Worm (Caenorhabditis elegans) whole organism, late embryonic: Measurements from ENCODE around the gene ZK1307.2.

ENCODE experiments used
- T23F11.4 ChIP-seq: fragments of 200-800 bp; sonication (Bioruptor generic); optimal IDR thresholded peaks from 2 replicates; lab custom pipeline; 2018; ENCODE audit warnings: mild to moderate bottlenecking, missing genetic modification characterization, missing compliant biosample characterization
- Y22D7AL.16 ChIP-seq: sonication (generic microtip); optimal IDR thresholded peaks from 2 replicates; lab custom pipeline; 2016; ENCODE audit warnings: missing genetic modification characterization, missing compliant biosample characterization
- ama-1 ChIP-seq: fragments of 150-350 bp; optimal IDR thresholded peaks from 2 replicates; lab custom pipeline; 2014
- ceh-22 ChIP-seq: sonication (generic microtip); optimal IDR thresholded peaks from 2 replicates; lab custom pipeline; 2017; ENCODE audit warnings: missing biosample characterization, missing genetic modification characterization
- ceh-31 ChIP-seq: sonication (generic microtip); optimal IDR thresholded peaks from 2 replicates; lab custom pipeline; 2016; ENCODE audit warnings: missing genetic modification characterization, missing compliant biosample characterization
- ceh-45 ChIP-seq: fragments of 200-800 bp; sonication (Bioruptor generic); IDR thresholded peaks from 2 replicates; pipeline ENCODE4 v1.3.6; 2022; ENCODE audit warnings: missing genetic modification reagents, missing genetic modification characterization, missing compliant biosample characterization
- dmd-4 ChIP-seq: sonication (generic microtip); optimal IDR thresholded peaks from 2 replicates; lab custom pipeline; 2016; ENCODE audit warnings: borderline replicate concordance, missing genetic modification characterization, missing compliant biosample characterization
- elt-2 ChIP-seq: sonication (generic microtip); optimal IDR thresholded peaks from 2 replicates; lab custom pipeline; 2016; ENCODE audit warnings: missing genetic modification reagents, missing genetic modification characterization, missing compliant biosample characterization
- elt-4 ChIP-seq: sonication (generic microtip); optimal IDR thresholded peaks from 2 replicates; lab custom pipeline; 2016; ENCODE audit warnings: missing genetic modification characterization, missing compliant biosample characterization
- eyg-1 ChIP-seq: sonication (generic microtip); optimal IDR thresholded peaks from 2 replicates; lab custom pipeline; 2016; ENCODE audit warnings: missing genotype, missing genetic modification characterization, missing compliant biosample characterization
- fax-1 ChIP-seq: sonication (generic microtip); optimal IDR thresholded peaks from 2 replicates; lab custom pipeline; 2016; ENCODE audit warnings: missing genotype, missing genetic modification characterization, missing compliant biosample characterization
- fkh-10 ChIP-seq: fragments of 150-350 bp; optimal IDR thresholded peaks from 2 replicates; lab custom pipeline; 2014; ENCODE audit warnings: missing biosample characterization, missing genetic modification reagents, missing genetic modification characterization
- gmeb-2 ChIP-seq: sonication (generic microtip); optimal IDR thresholded peaks from 2 replicates; lab custom pipeline; 2016; ENCODE audit warnings: missing genetic modification characterization, inconsistent platforms, missing compliant biosample characterization
- hlh-6 ChIP-seq: sonication (generic microtip); optimal IDR thresholded peaks from 2 replicates; lab custom pipeline; 2016; ENCODE audit warnings: missing genotype, missing genetic modification characterization, missing compliant biosample characterization
- hlh-8 ChIP-seq: sonication (generic microtip); optimal IDR thresholded peaks from 2 replicates; lab custom pipeline; 2016; ENCODE audit warnings: missing genotype, missing genetic modification characterization, missing compliant biosample characterization
- lim-6 ChIP-seq: sonication (generic microtip); optimal IDR thresholded peaks from 2 replicates; lab custom pipeline; 2016; ENCODE audit warnings: missing genetic modification characterization, missing compliant biosample characterization
- lin-11 ChIP-seq: fragments of 200-800 bp; sonication (Bioruptor generic); optimal IDR thresholded peaks from 2 replicates; lab custom pipeline; 2018; ENCODE audit warnings: mild to moderate bottlenecking, missing genetic modification characterization, missing compliant biosample characterization
- madf-2 ChIP-seq: sonication (generic microtip); optimal IDR thresholded peaks from 2 replicates; lab custom pipeline; 2017; ENCODE audit warnings: missing genetic modification characterization, missing compliant biosample characterization
- mec-3 ChIP-seq: sonication (generic microtip); optimal IDR thresholded peaks from 2 replicates; lab custom pipeline; 2016; ENCODE audit warnings: borderline replicate concordance, missing genetic modification characterization, missing compliant biosample characterization
- nfya-1 ChIP-seq: sonication (generic microtip); optimal IDR thresholded peaks from 2 replicates; lab custom pipeline; 2017; ENCODE audit warnings: missing genetic modification characterization, mild to moderate bottlenecking, missing compliant biosample characterization, antibody characterized with exemption, moderate library complexity
- odd-2 ChIP-seq: sonication (generic microtip); optimal IDR thresholded peaks from 2 replicates; lab custom pipeline; 2017; ENCODE audit warnings: antibody characterized with exemption, mild to moderate bottlenecking, missing genetic modification characterization, missing compliant biosample characterization
- pax-1 ChIP-seq: fragments of 150-350 bp; optimal IDR thresholded peaks from 2 replicates; lab custom pipeline; 2014; ENCODE audit warnings: missing biosample characterization, missing genetic modification characterization
- pha-4 ChIP-seq: fragments of 150-350 bp; optimal IDR thresholded peaks from 2 replicates; lab custom pipeline; 2018; ENCODE audit warnings: missing biosample characterization, missing genetic modification reagents, missing genetic modification characterization
- rnt-1 ChIP-seq: sonication (generic microtip); optimal IDR thresholded peaks from 2 replicates; lab custom pipeline; 2016; ENCODE audit warnings: missing genetic modification characterization, missing compliant biosample characterization
- unc-3 ChIP-seq, 2 experiments: fragments of 200-800 bp in 1 of 2; sonication (Bioruptor generic) in 1 of 2; sonication (generic microtip) in 1 of 2; conservative IDR thresholded peaks in 1 of 2; optimal IDR thresholded peaks in 1 of 2; 2 replicates each; pipeline versions ENCODE4 v1.3.6 to Lab custom; 2016 to 2022; ENCODE audit warnings: missing compliant biosample characterization in 2 of 2, missing genetic modification characterization in 2 of 2, missing genetic modification reagents in 1 of 2
- unc-55 ChIP-seq: sonication (generic microtip); optimal IDR thresholded peaks from 2 replicates; lab custom pipeline; 2017; ENCODE audit warnings: missing biosample characterization, missing genetic modification reagents, missing genetic modification characterization

The ZK1307.2 gene

DNA sequence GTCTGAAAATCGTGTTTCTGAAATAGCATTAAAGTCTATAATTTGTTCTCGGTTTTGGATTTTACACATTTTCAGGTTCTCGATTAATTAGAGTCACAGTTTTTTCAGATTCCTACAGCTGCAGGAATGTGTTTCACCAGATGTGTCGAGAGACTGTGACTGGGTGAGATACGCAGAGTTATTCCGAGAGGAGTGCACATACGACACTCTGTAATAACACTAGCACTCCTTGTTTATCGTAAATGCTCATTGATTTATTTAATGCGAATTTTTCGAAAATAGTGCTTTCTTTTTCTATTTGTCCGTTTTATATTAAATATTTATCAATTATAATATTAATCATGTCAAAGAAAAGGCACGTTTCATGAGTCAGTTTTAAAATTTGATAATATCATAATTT, 13.6 kb upstream of the ZK1307.2 start, which contains the start of gene ZK1320.11:
TSS of gene ZK1320.11 (plus strand) at position 243 of the 400 bp plus-strand sequence.
- TF ChIP-seq hlh-8 (tag; lab: Kevin White, UChicago) (peak; percentile 43), hlh-6 (tag; lab: Kevin White, UChicago) (no peak), unc-55 (GFP tag; lab: Kevin White, UChicago) (no peak), T23F11.4 (GFP tag; lab: Kevin White, UChicago) (no peak)

DNA sequence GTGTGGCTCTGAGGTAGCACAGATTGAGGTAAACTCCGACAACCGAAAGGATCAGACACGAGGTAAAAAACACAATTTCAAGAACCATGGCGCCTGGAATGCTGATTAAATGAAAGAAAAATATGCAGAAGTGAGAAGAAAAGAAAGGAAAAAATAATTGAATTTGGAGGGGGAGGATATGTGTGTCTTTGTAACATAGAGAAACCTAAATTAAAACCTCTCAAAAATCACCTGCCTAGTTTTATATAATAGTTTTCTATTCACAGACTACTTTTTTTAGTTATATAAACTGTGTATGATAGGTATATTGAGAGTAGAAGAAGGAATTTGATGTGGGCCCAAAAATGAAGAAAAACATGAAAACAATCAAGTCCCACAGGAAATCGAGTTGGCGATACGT, 11.8 kb upstream of the ZK1307.2 start, which contains the start of gene ZK1320.5:
TSS of gene ZK1320.5 (minus strand) at position 101 of the 400 bp plus-strand sequence.
- no peak for TF ChIP-seq Y22D7AL.16 (tag; lab: Kevin White, UChicago)
- no peak for TF ChIP-seq ama-1 (lab: Kevin White, UChicago)
- no peak for TF ChIP-seq lim-6 (tag; lab: Kevin White, UChicago)
- TF ChIP-seq lin-11 (tag; lab: Kevin White, UChicago): no peak
- no peak for TF ChIP-seq mec-3 (tag; lab: Kevin White, UChicago)
- no peak for TF ChIP-seq unc-3 (GFP tag; conservative IDR thresholded peaks at IDR 0.05; lab: Robert Waterston, UW)
- no peak for TF ChIP-seq unc-3 (tag; optimal IDR thresholded peaks at IDR 0.05; lab: Kevin White, UChicago)
- TF ChIP-seq ceh-31 (tag; lab: Kevin White, UChicago): no peak
- TF ChIP-seq elt-4 (tag; lab: Kevin White, UChicago): no peak

DNA sequence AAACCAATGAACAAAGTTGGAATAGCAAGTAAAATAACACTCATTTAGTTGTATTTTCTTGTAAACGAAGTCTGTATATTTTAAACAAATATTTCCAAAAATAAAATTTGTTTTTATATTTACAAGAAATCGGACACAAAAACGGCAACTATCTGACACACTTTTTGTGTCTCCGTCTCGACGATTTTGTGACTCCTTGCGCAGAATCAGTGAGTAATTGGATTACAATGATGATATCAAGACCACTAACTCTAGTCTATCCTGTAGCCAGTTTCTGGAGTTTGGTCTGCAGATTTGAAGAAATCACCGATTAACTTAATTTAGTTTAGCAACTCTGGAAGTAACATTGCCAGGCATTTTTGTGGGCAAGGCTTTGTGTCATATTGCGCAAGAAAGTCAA, 9.0 kb upstream of the ZK1307.2 start, which contains the start of gene cyp-13A10:
TSS of gene cyp-13A10 (minus strand) at position 88 of the 400 bp plus-strand sequence.
- TF ChIP-seq odd-2 (tag; lab: Kevin White, UChicago) (no peak), pax-1 (tag; lab: Kevin White, UChicago) (no peak)
- TF ChIP-seq, all 69 proteins: peak for 0

DNA sequence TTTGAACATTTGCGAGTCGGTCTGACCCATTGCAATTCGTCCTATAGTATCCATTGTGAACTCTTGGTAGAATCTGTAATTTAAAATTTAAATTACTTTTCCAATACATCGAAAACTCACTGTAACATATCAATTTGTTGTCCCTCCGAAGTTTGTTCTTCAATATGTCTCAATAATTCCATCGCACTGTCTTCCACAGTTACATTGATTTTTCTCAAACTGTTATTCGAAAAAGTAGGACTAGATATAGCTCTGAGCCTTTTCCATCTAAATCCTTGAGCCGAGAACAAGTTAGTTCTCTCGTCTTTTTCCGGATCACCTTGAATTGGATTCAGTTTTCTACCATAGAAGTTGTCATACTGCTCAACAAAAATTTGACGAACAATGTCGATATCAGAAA, 8.4 kb upstream of the ZK1307.2 start:
- no peak for TF ChIP-seq eyg-1 (tag; lab: Kevin White, UChicago)
- TF ChIP-seq pha-4 (tag; lab: Kevin White, UChicago): no peak
- no peak for TF ChIP-seq odd-2 (tag; lab: Kevin White, UChicago)
- no peak for TF ChIP-seq lin-11 (tag; lab: Kevin White, UChicago)
- TF ChIP-seq ceh-22 (tag; lab: Kevin White, UChicago): no peak
- no peak for TF ChIP-seq fkh-10

DNA sequence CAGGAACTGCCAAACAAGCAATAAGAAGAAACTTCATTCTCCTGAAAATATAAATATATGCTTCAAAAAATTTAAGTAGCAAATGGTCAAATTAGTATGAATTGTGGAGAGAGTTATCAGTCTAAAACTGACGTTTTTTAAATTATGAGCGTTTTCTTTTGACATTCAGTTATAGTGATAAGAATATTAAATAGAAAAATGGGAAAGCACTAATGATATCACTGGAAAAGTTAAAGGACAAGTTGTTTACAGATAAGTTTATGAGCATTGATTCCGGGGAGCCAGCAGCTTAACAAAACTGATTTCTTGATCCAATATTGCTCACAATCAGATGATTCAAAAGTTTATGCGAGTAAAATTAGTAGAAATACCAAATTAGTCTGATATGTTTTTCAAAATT, 6.6 kb upstream of the ZK1307.2 start, which contains the start of gene ZK1320.3:
TSS of gene ZK1320.3 (minus strand) at position 41 of the 400 bp plus-strand sequence.
- TF ChIP-seq dmd-4 (no peak), Y22D7AL.16 (tag; lab: Kevin White, UChicago) (no peak), gmeb-2 (tag; lab: Kevin White, UChicago) (no peak)

DNA sequence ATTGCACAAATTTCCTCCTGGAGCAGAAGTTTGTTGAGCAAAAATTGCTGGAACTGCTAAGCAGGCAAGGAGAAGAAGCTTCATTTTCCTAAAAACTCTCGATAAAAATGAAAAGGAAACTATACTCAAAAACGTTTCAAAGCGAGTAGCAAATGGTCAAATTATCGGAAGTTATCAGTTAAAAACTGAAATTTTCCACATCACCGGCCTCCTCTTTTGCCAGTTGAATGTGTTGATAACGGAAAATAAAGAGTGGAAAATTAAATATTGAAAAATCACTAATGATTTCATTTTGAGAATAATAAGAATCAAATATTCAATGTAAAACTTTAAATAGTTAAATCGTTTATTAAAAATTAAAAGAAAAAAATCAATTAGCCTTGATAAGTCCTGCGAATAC, 5.2 kb upstream of the ZK1307.2 start, which contains the start of gene ZK1320.2:
TSS of gene ZK1320.2 (minus strand) at position 88 of the 400 bp plus-strand sequence.
- TF ChIP-seq rnt-1 (tag; lab: Kevin White, UChicago): no peak
- no peak for TF ChIP-seq eyg-1 (tag; lab: Kevin White, UChicago)
- TF ChIP-seq nfya-1 (tag; lab: Kevin White, UChicago): no peak
- TF ChIP-seq fkh-10: no peak
- no peak for TF ChIP-seq madf-2 (tag; lab: Kevin White, UChicago)

DNA sequence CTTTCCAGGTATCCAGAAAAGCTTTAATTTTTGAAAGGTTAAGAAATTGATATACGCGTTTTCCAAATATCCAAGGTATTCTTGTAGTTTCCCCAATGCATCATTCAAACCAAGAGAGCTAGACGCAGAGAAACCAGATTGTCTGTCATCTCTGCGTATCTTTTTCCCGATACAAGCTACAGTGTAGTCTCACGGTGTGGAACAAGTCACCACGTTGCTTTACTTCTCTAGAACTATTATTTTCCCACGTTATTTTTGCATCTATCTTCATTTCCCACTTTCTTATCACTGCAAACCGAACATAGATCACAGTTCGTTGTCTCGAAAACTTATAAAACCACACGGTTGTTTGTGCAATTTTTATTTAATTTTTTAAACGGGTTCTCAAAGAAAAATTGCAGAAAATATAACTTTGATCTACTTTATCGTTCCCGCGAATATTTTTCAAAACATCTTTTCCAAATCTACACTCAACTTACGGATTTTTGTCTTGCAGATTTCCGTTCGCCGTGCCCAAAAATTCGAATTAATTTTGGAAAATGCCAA, 2.5 kb upstream of the ZK1307.2 start, which contains the start of gene gstk-1:
TSS of gene gstk-1 (plus strand) at position 496 of the 546 bp plus-strand sequence.
- TF ChIP-seq ceh-45 (GFP tag; lab: Robert Waterston, UW) (no peak), elt-2 (tag; lab: Kevin White, UChicago) (peak; percentile 19), elt-4 (tag; lab: Kevin White, UChicago) (no peak), fax-1 (tag; lab: Kevin White, UChicago) (no peak)
